Worm (Caenorhabditis elegans) whole organism, L2 larva: ENCODE data around the gene H03A11.2.

ENCODE experiments used
- C34F6.9 ChIP-seq: fragments of 150-350 bp; optimal IDR thresholded peaks from 2 replicates; lab custom pipeline; 2014; ENCODE audit warnings: missing biosample characterization, missing genetic modification characterization
- R02D3.7 ChIP-seq: fragments of 150-350 bp; optimal IDR thresholded peaks from 2 replicates; lab custom pipeline; 2014; ENCODE audit warnings: missing biosample characterization, missing genetic modification characterization
- Y55F3AM.14 ChIP-seq: fragments of 200-800 bp; sonication (Bioruptor generic); optimal IDR thresholded peaks from 2 replicates; lab custom pipeline; 2018; ENCODE audit warnings: mild to moderate bottlenecking, missing genetic modification characterization, missing compliant biosample characterization
- ZK546.5 ChIP-seq: sonication (generic microtip); optimal IDR thresholded peaks from 2 replicates; lab custom pipeline; 2017; ENCODE audit warnings: missing biosample characterization, missing genetic modification characterization
- alr-1 ChIP-seq: fragments of 150-350 bp; optimal IDR thresholded peaks from 2 replicates; lab custom pipeline; 2014; ENCODE audit warnings: missing biosample characterization, missing genetic modification characterization
- aly-2 ChIP-seq: fragments of 150-350 bp; optimal IDR thresholded peaks from 2 replicates; lab custom pipeline; 2014; ENCODE audit warnings: missing biosample characterization, missing genetic modification characterization
- blmp-1 ChIP-seq: sonication (generic microtip); optimal IDR thresholded peaks from 2 replicates; lab custom pipeline; 2017; ENCODE audit warnings: missing genetic modification characterization, mild to moderate bottlenecking, missing compliant biosample characterization, antibody characterized with exemption, moderate library complexity; ENCODE audit not compliant: insufficient read depth
- ceh-16 ChIP-seq: fragments of 150-350 bp; optimal IDR thresholded peaks from 2 replicates; lab custom pipeline; 2014; ENCODE audit warnings: missing biosample characterization, missing genetic modification characterization
- ceh-82 ChIP-seq: fragments of 150-350 bp; optimal IDR thresholded peaks from 2 replicates; lab custom pipeline; 2014; ENCODE audit warnings: missing biosample characterization, missing genetic modification characterization
- crh-2 ChIP-seq: sonication (generic microtip); optimal IDR thresholded peaks from 2 replicates; lab custom pipeline; 2017; ENCODE audit warnings: missing biosample characterization, missing genetic modification characterization
- dmd-4 ChIP-seq: sonication (generic microtip); optimal IDR thresholded peaks from 2 replicates; lab custom pipeline; 2017; ENCODE audit warnings: missing biosample characterization, missing genetic modification characterization
- egl-27 ChIP-seq: sonication (generic microtip); optimal IDR thresholded peaks from 3 replicates; lab custom pipeline; 2017; ENCODE audit warnings: missing biosample characterization, missing genetic modification reagents, missing genetic modification characterization
- elt-1 ChIP-seq: fragments of 150-350 bp; optimal IDR thresholded peaks from 2 replicates; lab custom pipeline; 2014; ENCODE audit warnings: missing biosample characterization, missing genetic modification characterization
- fos-1 ChIP-seq: fragments of 150-350 bp; optimal IDR thresholded peaks from 2 replicates; lab custom pipeline; 2014; ENCODE audit warnings: missing biosample characterization, missing genetic modification characterization
- gmeb-1 ChIP-seq: fragments of 150-350 bp; optimal IDR thresholded peaks from 2 replicates; lab custom pipeline; 2014; ENCODE audit warnings: missing biosample characterization, missing genetic modification characterization
- lin-13 ChIP-seq: fragments of 150-350 bp; optimal IDR thresholded peaks from 2 replicates; lab custom pipeline; 2014; ENCODE audit warnings: missing biosample characterization, missing genetic modification reagents, missing genetic modification characterization
- lin-39 ChIP-seq: fragments of 150-350 bp; optimal IDR thresholded peaks from 2 replicates; lab custom pipeline; 2014; ENCODE audit warnings: missing biosample characterization, missing genetic modification reagents, missing genetic modification characterization
- mbf-1 ChIP-seq: sonication (generic microtip); optimal IDR thresholded peaks from 2 replicates; lab custom pipeline; 2017; ENCODE audit warnings: missing biosample characterization, missing genetic modification characterization
- mdl-1 ChIP-seq, 2 experiments: fragments of 150-350 bp in 1 of 2; sonication (generic microtip) in 1 of 2; optimal IDR thresholded peaks; 2 replicates each; lab custom pipeline; 2017; ENCODE audit warnings: missing biosample characterization in 2 of 2, missing genetic modification characterization in 2 of 2
- nhr-12 ChIP-seq: fragments of 150-350 bp; optimal IDR thresholded peaks from 2 replicates; lab custom pipeline; 2014; ENCODE audit warnings: missing biosample characterization, missing genetic modification characterization
- nhr-129 ChIP-seq: fragments of 150-350 bp; optimal IDR thresholded peaks from 2 replicates; lab custom pipeline; 2014; ENCODE audit warnings: missing biosample characterization, missing genetic modification characterization
- nhr-21 ChIP-seq: fragments of 150-350 bp; optimal IDR thresholded peaks from 2 replicates; lab custom pipeline; 2014; ENCODE audit warnings: missing biosample characterization, missing genetic modification characterization
- nhr-23 ChIP-seq: fragments of 150-350 bp; optimal IDR thresholded peaks from 2 replicates; lab custom pipeline; 2014; ENCODE audit warnings: missing biosample characterization, missing genetic modification reagents, missing genetic modification characterization
- nhr-237 ChIP-seq: fragments of 150-350 bp; optimal IDR thresholded peaks from 2 replicates; lab custom pipeline; 2014; ENCODE audit warnings: missing biosample characterization, missing genetic modification characterization
- nhr-25 ChIP-seq: fragments of 150-350 bp; sonication (generic microtip); optimal IDR thresholded peaks from 3 replicates; lab custom pipeline; 2014; ENCODE audit warnings: missing biosample characterization, missing genetic modification characterization
- nhr-77 ChIP-seq: fragments of 150-350 bp; optimal IDR thresholded peaks from 2 replicates; lab custom pipeline; 2014; ENCODE audit warnings: missing biosample characterization, missing genetic modification characterization
- sem-4 ChIP-seq: fragments of 150-350 bp; optimal IDR thresholded peaks from 2 replicates; lab custom pipeline; 2014; ENCODE audit warnings: missing biosample characterization, missing genetic modification reagents, missing genetic modification characterization
- skn-1 ChIP-seq: sonication (generic microtip); optimal IDR thresholded peaks from 2 replicates; lab custom pipeline; 2017; ENCODE audit warnings: missing biosample characterization, missing genetic modification characterization
- sma-3 ChIP-seq: sonication (generic microtip); optimal IDR thresholded peaks from 2 replicates; lab custom pipeline; 2016; ENCODE audit warnings: missing genetic modification reagents, missing genetic modification characterization, missing compliant biosample characterization
- sma-9 ChIP-seq, 2 experiments: fragments of 150-350 bp in 1 of 2; sonication (generic microtip) in 1 of 2; optimal IDR thresholded peaks; 2 replicates each; lab custom pipeline; 2014 to 2016; ENCODE audit warnings: missing genetic modification characterization in 2 of 2, mild to moderate bottlenecking in 1 of 2, missing biosample characterization in 1 of 2, missing compliant biosample characterization in 1 of 2, missing genetic modification reagents in 1 of 2, moderate library complexity in 1 of 2
- snpc-4 ChIP-seq: fragments of 150-350 bp; optimal IDR thresholded peaks from 2 replicates; lab custom pipeline; 2014; ENCODE audit warnings: missing biosample characterization, missing genetic modification characterization
- unc-55 ChIP-seq: fragments of 150-350 bp; sonication (generic microtip); optimal IDR thresholded peaks from 3 replicates; lab custom pipeline; 2014; ENCODE audit warnings: missing biosample characterization, missing genetic modification reagents, missing genetic modification characterization
- unc-62 ChIP-seq: fragments of 150-350 bp; optimal IDR thresholded peaks from 2 replicates; lab custom pipeline; 2014; ENCODE audit warnings: missing biosample characterization, missing genetic modification reagents, missing genetic modification characterization
- ztf-1 ChIP-seq: fragments of 200-800 bp; sonication (Bioruptor generic); conservative IDR thresholded peaks from 2 replicates; pipeline ENCODE4 v1.3.6; 2022; ENCODE audit warnings: missing genetic modification characterization, missing compliant biosample characterization
- ztf-11 ChIP-seq: sonication (generic microtip); optimal IDR thresholded peaks from 2 replicates; lab custom pipeline; 2017; ENCODE audit warnings: missing biosample characterization, missing genetic modification characterization
- ztf-4 ChIP-seq: fragments of 150-350 bp; optimal IDR thresholded peaks from 2 replicates; lab custom pipeline; 2014; ENCODE audit warnings: missing biosample characterization, missing genetic modification characterization

Gene H03A11.2

ce11 chrX:15259947-15260687 is 29.7 kb upstream of the H03A11.2 start, which contains the start of gene F46F2.3:
TSS of gene F46F2.3 (minus strand) at chrX:15260287.
- peak; percentile 1 for TF ChIP-seq nhr-25 (tag; lab: Kevin White, UChicago)
- no peak for TF ChIP-seq gmeb-1 (tag; lab: Kevin White, UChicago)
- no peak for TF ChIP-seq skn-1
- no peak for TF ChIP-seq lin-13 (GFP tag; lab: Kevin White, UChicago)
- TF ChIP-seq ceh-16: peak; percentile 20
- no peak for TF ChIP-seq mdl-1 (tag; optimal IDR thresholded peaks at IDR 0.05; lab: Kevin White, UChicago)
- TF ChIP-seq sma-9 (GFP tag; optimal IDR thresholded peaks at IDR 0.05; lab: Kevin White, UChicago): peak; percentile 15
- no peak for TF ChIP-seq sma-9 (tag; optimal IDR thresholded peaks at IDR 0.05; lab: Kevin White, UChicago)
- no peak for TF ChIP-seq blmp-1
- no peak for TF ChIP-seq ceh-82 (tag; lab: Kevin White, UChicago)

- no peak for TF ChIP-seq mdl-1 (tag; optimal IDR thresholded peaks at IDR 0.05; lab: Kevin White, UChicago)
- no peak for TF ChIP-seq ceh-82 (tag; lab: Kevin White, UChicago)
- TF ChIP-seq ztf-1 (GFP tag; lab: Robert Waterston, UW): no peak
- no peak for TF ChIP-seq dmd-4 (tag; lab: Kevin White, UChicago)
- TF ChIP-seq sma-9 (GFP tag; optimal IDR thresholded peaks at IDR 0.05; lab: Kevin White, UChicago): peak; percentile 19
- no peak for TF ChIP-seq sma-9 (tag; optimal IDR thresholded peaks at IDR 0.05; lab: Kevin White, UChicago)
- no peak for TF ChIP-seq ztf-11
- no peak for TF ChIP-seq sem-4
- no peak for TF ChIP-seq lin-39 (tag; lab: Kevin White, UChicago)
- no peak for TF ChIP-seq egl-27 (tag; lab: Kevin White, UChicago)
- no peak for TF ChIP-seq nhr-77
- TF ChIP-seq unc-55 (GFP tag; lab: Kevin White, UChicago): no peak
- no peak for TF ChIP-seq ztf-4 (tag; lab: Kevin White, UChicago)
- TF ChIP-seq R02D3.7 (tag; lab: Kevin White, UChicago): no peak
- no peak for TF ChIP-seq crh-2 (tag; lab: Kevin White, UChicago)
- TF ChIP-seq fos-1 (tag; lab: Kevin White, UChicago): peak; percentile 26
- TF ChIP-seq nhr-129 (tag; lab: Kevin White, UChicago): peak; percentile 26
- no peak for TF ChIP-seq nhr-12
- TF ChIP-seq blmp-1: no peak
These were observed 16.1 kb upstream of the H03A11.2 start for ce11 chrX:15246595-15246994.

- TF ChIP-seq egl-27 (tag; lab: Kevin White, UChicago) (no peak), nhr-237 (tag; lab: Kevin White, UChicago) (no peak), sma-3 (no peak), unc-55 (GFP tag; lab: Kevin White, UChicago) (no peak)
These were observed 15.7 kb upstream of the H03A11.2 start, which contains the start of gene piki-1 for ce11 chrX:15246182-15246581. TSS of gene piki-1 (minus strand) at chrX:15246399.

DNA sequence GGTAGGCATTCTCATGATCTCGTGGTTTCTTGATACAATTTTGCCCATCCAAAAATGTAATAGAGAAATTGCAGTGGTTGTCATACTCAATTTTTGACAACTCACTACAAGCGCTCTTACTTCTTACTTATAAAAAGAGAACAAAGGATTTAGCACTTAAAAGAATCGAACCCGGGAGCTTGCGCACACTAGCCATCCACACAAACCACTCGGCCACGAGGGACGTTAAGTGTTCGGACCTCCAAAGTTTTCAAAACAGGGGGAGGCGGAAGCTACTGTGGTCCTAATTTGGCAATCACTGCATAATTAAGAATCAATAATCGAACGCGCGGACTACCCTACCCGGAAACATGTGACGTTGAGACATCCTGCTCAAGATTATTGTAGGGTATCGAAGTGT is 12.3 kb upstream of the H03A11.2 start:
- no peak for TF ChIP-seq ztf-4 (tag; lab: Kevin White, UChicago)
- TF ChIP-seq ceh-82 (tag; lab: Kevin White, UChicago): no peak
- no peak for TF ChIP-seq aly-2 (tag; lab: Kevin White, UChicago)
- no peak for TF ChIP-seq egl-27 (tag; lab: Kevin White, UChicago)
- no peak for TF ChIP-seq nhr-77
- TF ChIP-seq C34F6.9: no peak
- TF ChIP-seq mbf-1 (tag; lab: Kevin White, UChicago): no peak
- no peak for TF ChIP-seq nhr-129 (tag; lab: Kevin White, UChicago)
- no peak for TF ChIP-seq nhr-23
- no peak for TF ChIP-seq lin-39 (tag; lab: Kevin White, UChicago)
- TF ChIP-seq Y55F3AM.14 (GFP tag; lab: Kevin White, UChicago): no peak
- no peak for TF ChIP-seq ZK546.5 (tag; lab: Kevin White, UChicago)
- no peak for TF ChIP-seq elt-1 (tag; lab: Kevin White, UChicago)
- TF ChIP-seq nhr-21 (tag; lab: Kevin White, UChicago): no peak
- TF ChIP-seq, all 48 proteins: peak for 0

ce11 chrX:15241169-15241568 is 10.7 kb upstream of the H03A11.2 start:
- TF ChIP-seq alr-1 (tag; lab: Kevin White, UChicago) (no peak), snpc-4 (no peak), unc-55 (GFP tag; lab: Kevin White, UChicago) (no peak), lin-39 (tag; lab: Kevin White, UChicago) (no peak), unc-62 (GFP tag; lab: Kevin White, UChicago) (no peak), sma-9 (GFP tag; optimal IDR thresholded peaks at IDR 0.05; lab: Kevin White, UChicago) (no peak), sma-9 (tag; optimal IDR thresholded peaks at IDR 0.05; lab: Kevin White, UChicago) (no peak), nhr-237 (tag; lab: Kevin White, UChicago) (no peak)
